Fruit fly (Drosophila melanogaster): Measurements from ENCODE around the gene CG42450.

Gene CG42450

DNA sequence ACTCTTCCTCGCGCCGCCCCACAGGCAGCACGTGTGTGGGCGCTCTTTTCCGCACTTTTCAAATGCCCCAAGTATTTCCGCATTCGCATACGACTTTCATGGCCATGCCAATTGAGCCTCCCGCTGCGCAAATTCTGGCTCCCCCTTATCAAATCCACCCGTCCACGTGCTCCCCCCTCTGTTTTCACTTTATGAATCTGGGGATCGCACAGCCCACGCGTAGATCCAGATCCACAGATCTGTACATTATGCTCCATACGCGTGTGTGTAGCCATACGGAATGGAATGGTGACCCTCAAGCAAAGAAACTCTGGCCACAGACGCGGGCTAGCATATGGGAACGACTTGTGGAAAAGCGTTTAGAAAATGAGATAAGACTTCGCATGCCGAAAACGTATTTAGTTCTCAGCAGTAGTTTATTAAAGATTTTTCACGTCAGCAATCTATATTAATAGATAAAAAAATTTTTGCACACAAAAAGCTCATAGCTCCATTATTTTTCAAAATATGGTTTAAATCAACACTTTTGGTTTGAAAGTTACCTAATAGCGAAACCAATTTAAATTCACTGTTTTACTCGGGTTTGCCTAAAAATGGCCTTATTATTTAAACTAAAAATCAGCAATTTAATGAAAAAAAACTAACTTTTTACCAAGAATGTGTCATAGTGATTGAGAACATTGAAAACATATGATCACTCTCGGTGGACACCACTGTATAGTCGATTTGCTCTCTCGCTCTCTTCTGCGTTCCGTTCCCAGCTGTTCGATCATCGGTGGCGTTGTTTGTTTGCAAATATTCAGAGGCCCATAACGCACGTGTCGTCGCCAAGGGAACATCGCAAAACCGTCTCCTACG is 23.5 kb upstream of the CG42450 start (continued):
- peak; percentile 27 for TF ChIP-seq slou (GFP tag; optimal IDR thresholded peaks at IDR 0.05)
- TF ChIP-seq stwl (tag; optimal IDR thresholded peaks at IDR 0.05): no peak
- TF ChIP-seq insv (GFP tag; optimal IDR thresholded peaks at IDR 0.05): no peak
- no peak for TF ChIP-seq CG8089 (GFP tag; optimal IDR thresholded peaks at IDR 0.05)
- no peak for TF ChIP-seq stc (GFP tag; IDR thresholded peaks at IDR 0.05)
- TF ChIP-seq HmgD (GFP tag; optimal IDR thresholded peaks at IDR 0.05): no peak
- TF ChIP-seq slbo (GFP tag; IDR thresholded peaks at IDR 0.05): no peak
- peak; percentile 22 for TF ChIP-seq Bdp1 (GFP tag; optimal IDR thresholded peaks at IDR 0.05)
- peak; percentile 20 for TF ChIP-seq CG17568 (GFP tag; optimal IDR thresholded peaks at IDR 0.05)
- TF ChIP-seq grau (tag; optimal IDR thresholded peaks at IDR 0.05): peak; percentile 67
- TF ChIP-seq CG9215 (GFP tag; IDR thresholded peaks at IDR 0.05): peak; percentile 54
- TF ChIP-seq CG3995 (GFP tag; optimal IDR thresholded peaks at IDR 0.05): peak; percentile 63
- TF ChIP-seq chif (GFP tag; optimal IDR thresholded peaks at IDR 0.05): peak; percentile 37 to 41
- peak; percentile 95 for TF ChIP-seq Ets65A (GFP tag)
- no peak for TF ChIP-seq CG15479 (GFP tag; optimal IDR thresholded peaks at IDR 0.05)
- TF ChIP-seq E2f2 (GFP tag; IDR thresholded peaks at IDR 0.05): no peak
- peak; percentile 29 for TF ChIP-seq CG17359 (tag; optimal IDR thresholded peaks at IDR 0.05)
- no peak for TF ChIP-seq Rx (GFP tag; IDR thresholded peaks at IDR 0.05)
- no peak for TF ChIP-seq wor (GFP tag; IDR thresholded peaks at IDR 0.05)
- TF ChIP-seq ro (GFP tag; IDR thresholded peaks at IDR 0.05): no peak
- peak; percentile 36 for TF ChIP-seq CG1602 (GFP tag; optimal IDR thresholded peaks at IDR 0.05)
- TF ChIP-seq CG12299 (tag; optimal IDR thresholded peaks at IDR 0.05): no peak
- TF ChIP-seq abd-A (tag; optimal IDR thresholded peaks at IDR 0.05): no peak
- peak; percentile 62 for TF ChIP-seq CG17385 (GFP tag; optimal IDR thresholded peaks at IDR 0.05)
- no peak for TF ChIP-seq kni (GFP tag; optimal IDR thresholded peaks at IDR 0.05)
- TF ChIP-seq Xrp1 (GFP tag; IDR thresholded peaks at IDR 0.05): no peak
- peak; percentile 52 for TF ChIP-seq CG17829 (tag; optimal IDR thresholded peaks at IDR 0.05)
- TF ChIP-seq CG12155 (GFP tag; optimal IDR thresholded peaks at IDR 0.05): peak; percentile 41
- TF ChIP-seq pita (GFP tag; optimal IDR thresholded peaks at IDR 0.05): no peak
- TF ChIP-seq toy (GFP tag; IDR thresholded peaks at IDR 0.05): no peak
- no peak for TF ChIP-seq eve (GFP tag; optimal IDR thresholded peaks at IDR 0.05)
- no peak for TF ChIP-seq danr (GFP tag; IDR thresholded peaks at IDR 0.05)
- TF ChIP-seq CG43689 (GFP tag; IDR thresholded peaks at IDR 0.05): no peak
- peak; percentile 56 for TF ChIP-seq lmd (GFP tag; IDR thresholded peaks at IDR 0.05)
- TF ChIP-seq CG15601 (tag; optimal IDR thresholded peaks at IDR 0.05): peak; percentile 46
- no peak for TF ChIP-seq amos (GFP tag; IDR thresholded peaks at IDR 0.05; ENCODE audit: partially characterized antibody)
- TF ChIP-seq CG4404 (GFP tag; IDR thresholded peaks at IDR 0.05): peak; percentile 30; the same call in 1 of the 2 replicates
- TF ChIP-seq cato (GFP tag; optimal IDR thresholded peaks at IDR 0.05; ENCODE audit: borderline replicate concordance): peak; percentile 44
- no peak for TF ChIP-seq peb (GFP tag; IDR thresholded peaks at IDR 0.05)
- no peak for TF ChIP-seq MTF-1 (GFP tag; optimal IDR thresholded peaks at IDR 0.05; ENCODE audit: borderline replicate concordance)
- peak; percentile 64 for TF ChIP-seq CG13296 (GFP tag; optimal IDR thresholded peaks at IDR 0.05)
- no peak for TF ChIP-seq CG12071 (GFP tag; optimal IDR thresholded peaks at IDR 0.05)
- TF ChIP-seq Gsc (GFP tag; IDR thresholded peaks at IDR 0.05): no peak
- 0 out of 2 replicates have a peak, but pooled peaks have one; percentile 17 for TF ChIP-seq CG32772 (GFP tag; IDR thresholded peaks at IDR 0.05)
- peak; percentile 55 for TF ChIP-seq shn (GFP tag; optimal IDR thresholded peaks at IDR 0.05)
- 0 out of 2 replicates have a peak, but pooled peaks have one; percentile 19 for TF ChIP-seq sisA (GFP tag; IDR thresholded peaks at IDR 0.05)
- no peak for TF ChIP-seq CG42726 (GFP tag; IDR thresholded peaks at IDR 0.05; ENCODE audit: partially characterized antibody)
- peak; percentile 38 for TF ChIP-seq zen (tag; optimal IDR thresholded peaks at IDR 0.05)
- peak; percentile 2 for TF ChIP-seq CG8359 (GFP tag; optimal IDR thresholded peaks at IDR 0.05; ENCODE audit: borderline replicate concordance)
- peak; percentile 24 for TF ChIP-seq Side (GFP tag; optimal IDR thresholded peaks at IDR 0.05)
